Worm (Caenorhabditis elegans): ENCODE results near the gene F20D6.15.

The F20D6.15 gene

ce11 chrV:8210527-8210926, 22.3 kb upstream of the F20D6.15 start:
- TF ChIP-seq tbx-7 (tag; optimal IDR thresholded peaks at IDR 0.05) (no peak), ceh-34 (tag; optimal IDR thresholded peaks at IDR 0.05) (no peak), pag-3 (tag; optimal IDR thresholded peaks at IDR 0.05; ENCODE audit: borderline replicate concordance) (no peak), ama-1 (optimal IDR thresholded peaks at IDR 0.05) (no peak)

- TF ChIP-seq ceh-45 (GFP tag; IDR thresholded peaks at IDR 0.05) (no peak), ttx-3 (tag; optimal IDR thresholded peaks at IDR 0.05) (no peak)
Observed at ce11 chrV:8206931-8207330, 18.7 kb upstream of the F20D6.15 start, which contains the start of gene timp-1. TSS of gene timp-1 (plus strand) at chrV:8207235.

- TF ChIP-seq tbx-2 (tag; optimal IDR thresholded peaks at IDR 0.05) (peak; percentile 20), ceh-24 (tag; optimal IDR thresholded peaks at IDR 0.05) (no peak)
Observed at ce11 chrV:8203085-8203643, 14.9 kb upstream of the F20D6.15 start, which contains the start of gene cest-17. TSS of gene cest-17 (plus strand) at chrV:8203332.

ce11 chrV:8201229-8201858, 13.1 kb upstream of the F20D6.15 start, which contains the start of gene cri-2:
TSS of gene cri-2 (plus strand) at chrV:8201808.
- TF ChIP-seq sox-2 (GFP tag; IDR thresholded peaks at IDR 0.05) (no peak), ceh-31 (tag; optimal IDR thresholded peaks at IDR 0.05) (no peak), pax-1 (tag; optimal IDR thresholded peaks at IDR 0.05) (no peak), fkh-6 (tag; optimal IDR thresholded peaks at IDR 0.05) (no peak)

- TF ChIP-seq unc-42 (tag; optimal IDR thresholded peaks at IDR 0.05) (no peak), ceh-24 (tag; optimal IDR thresholded peaks at IDR 0.05) (no peak), F13H6.1 (tag; optimal IDR thresholded peaks at IDR 0.05) (no peak), nhr-232 (tag; optimal IDR thresholded peaks at IDR 0.05) (no peak), madf-2 (tag; optimal IDR thresholded peaks at IDR 0.05) (no peak), ceh-9 (tag; optimal IDR thresholded peaks at IDR 0.05) (no peak), fkh-10 (GFP tag; optimal IDR thresholded peaks at IDR 0.05) (no peak), pha-4 (tag; optimal IDR thresholded peaks at IDR 0.05) (no peak), pha-2 (tag; optimal IDR thresholded peaks at IDR 0.05) (no peak), dmd-4 (tag; optimal IDR thresholded peaks at IDR 0.05; ENCODE audit: borderline replicate concordance) (no peak), lim-6 (tag; optimal IDR thresholded peaks at IDR 0.05) (no peak), hlh-6 (tag; optimal IDR thresholded peaks at IDR 0.05) (no peak), ama-1 (optimal IDR thresholded peaks at IDR 0.05) (no peak), ceh-14 (tag; optimal IDR thresholded peaks at IDR 0.05) (no peak), fax-1 (tag; optimal IDR thresholded peaks at IDR 0.05) (no peak), pqm-1 (tag; optimal IDR thresholded peaks at IDR 0.05) (no peak), gmeb-2 (tag; optimal IDR thresholded peaks at IDR 0.05) (no peak)
Observed at ce11 chrV:8198994-8199393, 10.7 kb upstream of the F20D6.15 start, which contains the start of gene F20D6.11. TSS of gene F20D6.11 (minus strand) at chrV:8199094.

- TF ChIP-seq T23F11.4 (GFP tag; optimal IDR thresholded peaks at IDR 0.05) (no peak), elt-2 (tag; optimal IDR thresholded peaks at IDR 0.05) (no peak), pqm-1 (tag; optimal IDR thresholded peaks at IDR 0.05) (no peak), fax-1 (tag; optimal IDR thresholded peaks at IDR 0.05) (no peak), K02D7.2 (tag; optimal IDR thresholded peaks at IDR 0.05) (no peak), che-1 (tag; optimal IDR thresholded peaks at IDR 0.05) (no peak), hlh-13 (GFP tag; optimal IDR thresholded peaks at IDR 0.05) (no peak)
Observed at ce11 chrV:8196993-8197392, 8.7 kb upstream of the F20D6.15 start.
